Worm (Caenorhabditis elegans): ENCODE results near the gene tbx-7.

Gene tbx-7

DNA sequence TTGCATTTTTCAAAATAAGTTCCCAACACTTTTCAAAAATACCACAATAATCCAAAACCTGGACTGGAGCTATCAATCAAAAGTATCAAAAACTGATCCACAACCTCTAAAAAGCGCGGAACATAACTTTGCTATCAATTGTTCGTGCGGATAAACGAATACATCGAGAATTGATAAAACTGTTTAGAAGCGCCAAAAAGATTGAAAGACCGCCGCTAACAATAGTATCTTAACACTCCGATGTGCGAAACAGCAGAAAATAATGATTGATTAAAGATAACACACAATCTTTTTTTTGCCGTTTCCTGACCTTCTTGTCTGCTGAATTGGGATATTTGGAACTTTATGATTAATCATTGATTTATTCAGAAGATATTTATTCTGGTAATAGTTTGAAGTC is at the start of gene tbx-7:
TSS of gene tbx-7 (minus strand) at position 101 of the 400 bp plus-strand sequence.
- TF ChIP-seq snpc-4 (tag; optimal IDR thresholded peaks at IDR 0.05) = no peak
- TF ChIP-seq peb-1 (tag; optimal IDR thresholded peaks at IDR 0.05) = no peak
- no peak for TF ChIP-seq crh-2 (tag; optimal IDR thresholded peaks at IDR 0.05)

DNA sequence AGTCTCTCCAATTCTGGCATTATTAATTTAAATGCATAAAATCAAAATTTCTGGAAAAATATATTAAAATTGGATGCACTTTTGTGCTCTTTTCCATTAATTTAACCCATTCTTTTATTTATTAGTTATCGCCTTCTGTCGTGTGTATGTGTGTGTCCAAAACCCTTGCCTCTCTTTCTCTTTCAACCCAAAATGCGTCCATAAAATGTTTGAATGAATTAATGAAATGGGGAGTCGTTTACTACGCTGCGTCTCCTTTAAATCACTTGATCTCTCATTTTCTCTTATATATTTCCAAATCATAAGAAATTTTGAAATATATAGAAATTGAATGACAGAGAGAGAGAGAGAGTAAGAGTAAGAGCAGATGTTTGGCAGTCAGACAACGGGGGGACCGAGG is 49.6 kb upstream of the tbx-7 start:
- no peak for TF ChIP-seq lin-13 (GFP tag; optimal IDR thresholded peaks at IDR 0.05)
- peak in 1 of 2 experiments; percentile 7 for TF ChIP-seq lsy-2 (tag; optimal IDR thresholded peaks at IDR 0.05)
- no peak for TF ChIP-seq elt-3 (tag; optimal IDR thresholded peaks at IDR 0.05)
- no peak for TF ChIP-seq Y55F3AM.14 (GFP tag; optimal IDR thresholded peaks at IDR 0.05)
- TF ChIP-seq unc-62 (GFP tag; optimal IDR thresholded peaks at IDR 0.05) = no peak
- TF ChIP-seq C34F6.9 (tag; optimal IDR thresholded peaks at IDR 0.05) = peak; percentile 33
- TF ChIP-seq nhr-129 (tag; optimal IDR thresholded peaks at IDR 0.05) = no peak
- TF ChIP-seq unc-39 (tag; optimal IDR thresholded peaks at IDR 0.05) = no peak
- TF ChIP-seq unc-55 (GFP tag; optimal IDR thresholded peaks at IDR 0.05) = peak; percentile 48

ce11 chrIII:6073673-6074331 is 45.5 kb upstream of the tbx-7 start:
- TF ChIP-seq zag-1 (tag; optimal IDR thresholded peaks at IDR 0.05) (no peak), egl-27 (tag; optimal IDR thresholded peaks at IDR 0.05) (no peak), nhr-25 (tag; optimal IDR thresholded peaks at IDR 0.05) (peak; percentile 55), lin-13 (GFP tag; optimal IDR thresholded peaks at IDR 0.05) (no peak), mab-5 (tag; optimal IDR thresholded peaks at IDR 0.05) (no peak), blmp-1 (tag; optimal IDR thresholded peaks at IDR 0.05; ENCODE audit: insufficient read depth) (peak; percentile 88), gmeb-1 (tag; optimal IDR thresholded peaks at IDR 0.05) (no peak), sma-9 (GFP tag; optimal IDR thresholded peaks at IDR 0.05) (no peak), sma-9 (tag; optimal IDR thresholded peaks at IDR 0.05) (no peak), ceh-82 (tag; optimal IDR thresholded peaks at IDR 0.05) (no peak)

DNA sequence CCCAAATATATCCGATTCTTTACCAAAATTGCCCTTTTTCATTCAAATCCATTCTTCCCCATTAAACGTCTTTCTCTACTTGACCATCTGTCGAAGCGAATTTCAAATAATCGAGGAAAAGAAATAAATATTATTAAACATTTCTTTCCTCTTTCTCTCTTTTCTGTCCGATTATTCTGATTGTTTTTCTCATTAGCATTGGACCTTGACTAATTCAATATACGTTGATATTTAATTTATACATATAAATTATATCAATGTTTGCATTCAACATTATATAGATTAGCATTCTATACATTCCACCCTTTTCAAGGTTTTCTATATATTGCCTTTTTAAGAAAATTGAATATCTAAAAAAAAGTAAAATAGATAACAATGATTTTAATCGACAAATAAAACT is 44.6 kb upstream of the tbx-7 start:
- TF ChIP-seq lsy-2 (tag; optimal IDR thresholded peaks at IDR 0.05) (no peak), C34F6.9 (tag; optimal IDR thresholded peaks at IDR 0.05) (no peak), F13H6.1 (tag; optimal IDR thresholded peaks at IDR 0.05) (no peak), elt-3 (tag; optimal IDR thresholded peaks at IDR 0.05) (no peak), lin-13 (GFP tag; optimal IDR thresholded peaks at IDR 0.05) (no peak), Y55F3AM.14 (GFP tag; optimal IDR thresholded peaks at IDR 0.05) (no peak)

- TF ChIP-seq sem-4 (tag; optimal IDR thresholded peaks at IDR 0.05) (no peak), unc-39 (tag; optimal IDR thresholded peaks at IDR 0.05) (no peak), nhr-129 (tag; optimal IDR thresholded peaks at IDR 0.05) (no peak), ceh-82 (tag; optimal IDR thresholded peaks at IDR 0.05) (no peak), skn-1 (tag; optimal IDR thresholded peaks at IDR 0.05) (no peak), mdl-1 (tag; optimal IDR thresholded peaks at IDR 0.05) (no peak), lsy-2 (tag; optimal IDR thresholded peaks at IDR 0.05) (no peak), ZK546.5 (tag; optimal IDR thresholded peaks at IDR 0.05) (no peak), nhr-25 (tag; optimal IDR thresholded peaks at IDR 0.05) (no peak), ceh-16 (tag; optimal IDR thresholded peaks at IDR 0.05) (no peak), alr-1 (tag; optimal IDR thresholded peaks at IDR 0.05) (no peak)
Measured at ce11 chrIII:6067557-6067956, 39.2 kb upstream of the tbx-7 start, which contains the start of gene mapk-15. Gene mapk-15, plus strand, starts transcription at chrIII:6067857.

- TF ChIP-seq nhr-25 (tag; optimal IDR thresholded peaks at IDR 0.05) (no peak), crh-2 (tag; optimal IDR thresholded peaks at IDR 0.05) (no peak), mbf-1 (tag; optimal IDR thresholded peaks at IDR 0.05) (no peak), fos-1 (tag; optimal IDR thresholded peaks at IDR 0.05) (no peak), unc-62 (GFP tag; optimal IDR thresholded peaks at IDR 0.05) (no peak), elt-1 (tag; optimal IDR thresholded peaks at IDR 0.05) (no peak), ceh-16 (tag; optimal IDR thresholded peaks at IDR 0.05) (no peak), nhr-11 (tag; optimal IDR thresholded peaks at IDR 0.05) (no peak)
Measured at ce11 chrIII:6056770-6057169, 28.4 kb upstream of the tbx-7 start, which contains the start of gene clc-10. Gene clc-10, plus strand, starts transcription at chrIII:6057070.

Data from whole organism, L2 larva.